Worm (Caenorhabditis elegans) whole organism, late embryonic: ENCODE results near the gene Y59A8B.8.

Source experiments
- ama-1 ChIP-seq: fragments of 150-350 bp; optimal IDR thresholded peaks from 2 replicates; lab custom pipeline; 2014
- ceh-19 ChIP-seq: fragments of 200-800 bp; sonication (Bioruptor generic); optimal IDR thresholded peaks from 2 replicates; lab custom pipeline; 2018; ENCODE audit warnings: mild to moderate bottlenecking, missing genetic modification characterization, missing compliant biosample characterization
- elt-2 ChIP-seq: sonication (generic microtip); optimal IDR thresholded peaks from 2 replicates; lab custom pipeline; 2016; ENCODE audit warnings: missing genetic modification reagents, missing genetic modification characterization, missing compliant biosample characterization
- nhr-11 ChIP-seq: fragments of 150-350 bp; optimal IDR thresholded peaks from 2 replicates; lab custom pipeline; 2014; ENCODE audit warnings: missing biosample characterization, missing genetic modification characterization
- pag-3 ChIP-seq: sonication (generic microtip); optimal IDR thresholded peaks from 2 replicates; lab custom pipeline; 2016; ENCODE audit warnings: missing compliant biosample characterization, missing genetic modification characterization, borderline replicate concordance
- ref-2 ChIP-seq: sonication (generic microtip); optimal IDR thresholded peaks from 2 replicates; lab custom pipeline; 2016; ENCODE audit warnings: missing genetic modification characterization, missing compliant biosample characterization

DNA sequence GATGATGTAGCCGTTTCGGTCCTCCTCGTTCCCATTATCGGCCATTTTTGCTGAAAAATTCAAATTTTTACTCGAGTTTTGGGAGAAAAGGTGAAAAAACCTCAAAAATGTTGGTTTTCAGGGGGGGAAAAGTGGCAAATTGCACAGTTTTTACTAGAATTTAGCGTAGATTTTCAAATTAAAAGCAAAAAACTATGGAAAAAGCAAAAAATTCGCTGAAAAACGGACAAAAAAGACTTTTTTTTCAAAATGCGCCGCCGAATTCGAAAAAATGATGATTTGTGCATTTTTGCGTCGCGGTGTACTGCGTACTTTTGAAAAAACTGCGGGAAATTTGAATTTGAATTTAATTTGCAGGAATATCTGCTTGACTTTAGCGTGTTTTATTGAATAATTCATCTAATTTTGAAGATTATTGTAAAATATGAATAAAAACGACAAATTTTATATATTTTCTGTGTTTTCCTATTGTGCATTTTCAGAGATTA is 20.1 kb upstream of the Y59A8B.8 start, which contains the start of gene Y59A8B.12:
- no peak for TF ChIP-seq ama-1
- TF ChIP-seq elt-2 (tag; lab: Kevin White, UChicago): no peak
- TF ChIP-seq nhr-11: no peak
- no peak for TF ChIP-seq pag-3
- no peak for TF ChIP-seq ceh-19 (GFP tag; lab: Kevin White, UChicago)
- TF ChIP-seq ref-2: no peak
